Fruit fly (Drosophila melanogaster): ENCODE data around the gene Vsx1.

The Vsx1 gene

DNA sequence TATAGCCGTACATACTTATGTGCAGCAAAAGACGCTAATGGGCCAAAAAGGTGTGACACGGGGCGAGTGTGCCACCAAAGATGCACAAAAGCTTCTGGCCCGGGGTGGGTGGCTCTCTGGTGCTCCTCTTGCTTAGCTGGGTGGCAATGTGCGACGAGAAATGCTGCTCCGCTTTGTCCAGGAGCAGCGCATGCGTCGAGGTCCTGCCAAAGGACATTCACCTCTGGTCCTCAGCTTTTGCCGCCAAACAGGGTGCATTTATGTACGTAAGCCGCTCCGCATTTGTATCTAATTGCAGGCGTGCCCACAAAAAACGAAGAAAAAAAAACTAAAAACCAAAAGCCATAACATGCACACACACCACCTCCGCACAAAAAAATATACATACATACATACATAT lies 55.3 kb downstream of the Vsx1 start:
- TF ChIP-seq pan (optimal IDR thresholded peaks at IDR 0.05) (no peak), GATAd (GFP tag; optimal IDR thresholded peaks at IDR 0.05) (no peak), CG9705 (GFP tag; optimal IDR thresholded peaks at IDR 0.05) (no peak), HLH106 (tag; optimal IDR thresholded peaks at IDR 0.05) (no peak), OdsH (GFP tag; optimal IDR thresholded peaks at IDR 0.05) (no peak), Dfd (GFP tag; optimal IDR thresholded peaks at IDR 0.05) (no peak), ey (GFP tag; optimal IDR thresholded peaks at IDR 0.05) (no peak), Myc (optimal IDR thresholded peaks at IDR 0.05) (no peak), fru (GFP tag; optimal IDR thresholded peaks at IDR 0.05) (no peak), Jra (GFP tag; optimal IDR thresholded peaks at IDR 0.05) (no peak), Dif (GFP tag; optimal IDR thresholded peaks at IDR 0.05; ENCODE audit: partially characterized antibody) (no peak), Abd-B (GFP tag; optimal IDR thresholded peaks at IDR 0.05) (no peak), dl (GFP tag; optimal IDR thresholded peaks at IDR 0.05; ENCODE audit: insufficient read depth in 1 of 2, partially characterized antibody in 2 of 2) (no peak)

DNA sequence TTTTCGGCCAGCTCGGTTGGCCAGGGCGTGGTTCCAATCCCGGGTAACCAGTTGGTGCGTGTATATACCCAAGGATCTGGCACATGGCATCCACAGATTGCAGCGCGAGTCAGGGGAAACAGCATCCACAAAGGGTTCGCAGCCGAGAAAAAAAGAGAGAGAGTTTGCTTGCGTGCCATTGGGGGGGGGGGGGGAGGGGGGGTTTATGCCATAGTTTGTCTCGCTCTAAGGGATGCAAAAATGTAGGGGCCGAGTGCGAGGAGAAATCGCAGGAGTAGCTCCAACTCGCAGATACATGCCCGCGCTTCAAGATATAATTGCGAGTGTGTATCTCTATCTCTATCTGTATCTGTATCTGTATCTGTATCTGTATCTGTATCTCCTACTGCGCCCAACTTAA lies 55.9 kb downstream of the Vsx1 start:
- TF ChIP-seq Dfd (GFP tag; optimal IDR thresholded peaks at IDR 0.05), result peak; percentile 70
- TF ChIP-seq foxo (GFP tag; optimal IDR thresholded peaks at IDR 0.05), result no peak

DNA sequence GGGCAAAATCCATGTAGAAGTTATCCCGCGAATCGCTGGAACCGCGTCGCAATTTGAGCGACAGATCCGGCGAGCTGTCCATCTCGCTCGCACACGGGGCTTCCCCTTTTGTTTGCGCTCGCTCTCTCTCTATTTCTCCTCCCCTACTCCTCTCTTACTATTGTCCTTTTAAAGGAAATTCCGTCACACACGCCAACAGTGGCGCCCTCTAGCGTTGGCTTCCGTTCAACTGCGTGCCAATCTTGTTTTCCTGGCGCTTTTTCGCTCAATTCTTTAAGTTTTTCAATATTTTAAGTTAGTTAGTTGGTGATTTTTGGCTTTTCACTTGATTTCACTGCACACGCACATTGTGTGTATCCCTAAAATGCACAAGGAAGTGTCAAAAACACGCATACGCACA lies 67.9 kb downstream of the Vsx1 start:
- TF ChIP-seq Sp1 (GFP tag; optimal IDR thresholded peaks at IDR 0.05) (no peak), dsf (GFP tag; optimal IDR thresholded peaks at IDR 0.05; ENCODE audit: borderline replicate concordance) (no peak), dl (GFP tag; optimal IDR thresholded peaks at IDR 0.05; ENCODE audit: insufficient read depth in 1 of 2, partially characterized antibody in 2 of 2) (no peak), psq (GFP tag; optimal IDR thresholded peaks at IDR 0.05) (no peak), N (GFP tag; optimal IDR thresholded peaks at IDR 0.05) (no peak), Hr78 (GFP tag; optimal IDR thresholded peaks at IDR 0.05) (no peak), usp (GFP tag; optimal IDR thresholded peaks at IDR 0.05) (no peak), Rel (GFP tag; optimal IDR thresholded peaks at IDR 0.05) (no peak), Rel (tag; optimal IDR thresholded peaks at IDR 0.05) (no peak), h (GFP tag; optimal IDR thresholded peaks at IDR 0.05) (no peak), Abd-B (GFP tag; optimal IDR thresholded peaks at IDR 0.05) (no peak), Jra (GFP tag; optimal IDR thresholded peaks at IDR 0.05) (no peak), jim (GFP tag; optimal IDR thresholded peaks at IDR 0.05) (no peak), Vsx2 (GFP tag; optimal IDR thresholded peaks at IDR 0.05; ENCODE audit: partially characterized antibody) (no peak), woc (GFP tag; optimal IDR thresholded peaks at IDR 0.05) (no peak), Dfd (GFP tag; optimal IDR thresholded peaks at IDR 0.05) (no peak), Dif (GFP tag; optimal IDR thresholded peaks at IDR 0.05; ENCODE audit: partially characterized antibody) (no peak)

Data from whole organism, wandering third instar larva.